Fruit fly (Drosophila melanogaster): Measurements from ENCODE around the gene CG11672.
A peak's percentile ranks its signal among the peaks of the same experiment; 100 is the strongest.

The CG11672 gene

DNA sequence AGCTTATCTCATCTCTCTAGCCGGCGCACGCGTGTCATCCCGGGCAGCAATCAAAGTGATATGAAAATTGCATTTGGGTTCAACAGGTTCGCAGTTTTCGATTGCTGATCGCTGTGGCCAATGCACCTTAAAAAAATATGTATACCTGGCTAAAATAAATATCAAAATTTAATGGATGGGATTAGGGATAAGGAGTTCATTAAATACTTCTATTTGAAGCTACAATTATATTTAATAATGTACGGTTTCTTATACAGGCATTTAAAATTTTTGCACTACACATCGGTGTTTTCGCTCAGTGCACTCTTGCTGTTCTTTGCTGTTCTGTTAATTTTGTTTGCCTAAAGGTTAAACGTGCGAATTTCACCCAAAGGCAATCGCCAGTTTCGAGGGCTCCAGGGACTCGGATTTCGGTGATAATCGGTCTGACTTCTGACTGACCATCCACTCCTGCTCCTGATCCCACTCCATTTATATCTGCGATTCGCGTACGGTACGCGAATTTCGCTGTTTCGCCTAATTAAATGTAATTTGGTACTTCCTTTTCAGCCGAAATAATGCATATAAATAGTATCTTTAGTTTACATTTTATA lies 17.7 kb downstream of the CG11672 start:
- no peak for TF ChIP-seq cnc (optimal IDR thresholded peaks at IDR 0.05)
- no peak for TF ChIP-seq kay (GFP tag; ENCODE audit: borderline replicate concordance)
- TF ChIP-seq CG7045 (GFP tag; optimal IDR thresholded peaks at IDR 0.05) = no peak
- TF ChIP-seq CG11617 (GFP tag; optimal IDR thresholded peaks at IDR 0.05) = no peak

DNA sequence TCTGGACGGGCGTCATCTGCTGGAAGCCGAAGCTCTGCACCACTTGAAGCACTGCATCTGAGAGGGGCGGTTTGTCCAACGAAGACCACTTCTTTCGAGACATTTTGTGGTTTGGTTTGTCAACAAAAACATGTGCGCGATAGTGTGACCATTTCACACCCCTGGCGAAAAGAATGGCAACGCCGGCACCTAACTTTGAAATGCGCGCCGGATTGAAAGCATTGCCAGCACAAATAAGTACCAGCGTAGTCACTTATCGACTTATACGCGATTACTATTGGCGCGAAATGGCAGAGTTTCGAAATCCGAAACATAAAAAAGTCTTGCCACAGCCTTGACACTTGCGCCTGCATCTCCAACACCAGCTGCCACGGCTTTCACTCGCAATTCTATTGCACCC lies 20.6 kb downstream of the CG11672 start, which contains the start of gene CG9630:
TSS of gene CG9630 (minus strand) at position 157 of the 400 bp plus-strand sequence.
- TF ChIP-seq cnc (optimal IDR thresholded peaks at IDR 0.05) = no peak
- no peak for TF ChIP-seq CG11617 (GFP tag; optimal IDR thresholded peaks at IDR 0.05)
- TF ChIP-seq pad (GFP tag; optimal IDR thresholded peaks at IDR 0.05) = no peak
- no peak for TF ChIP-seq CG1620 (GFP tag; optimal IDR thresholded peaks at IDR 0.05)
- TF ChIP-seq CG7045 (GFP tag; optimal IDR thresholded peaks at IDR 0.05) = no peak
- TF ChIP-seq Hr96 (GFP tag; optimal IDR thresholded peaks at IDR 0.05) = no peak
- TF ChIP-seq bab1 (GFP tag; optimal IDR thresholded peaks at IDR 0.05) = peak; percentile 56
- TF ChIP-seq CG12768 (GFP tag; optimal IDR thresholded peaks at IDR 0.05) = no peak
- TF ChIP-seq cic (GFP tag; optimal IDR thresholded peaks at IDR 0.05) = no peak
- no peak for TF ChIP-seq kay (GFP tag; ENCODE audit: borderline replicate concordance)
- TF ChIP-seq CG33017 (tag; optimal IDR thresholded peaks at IDR 0.05) = no peak
- TF ChIP-seq tj (GFP tag; optimal IDR thresholded peaks at IDR 0.05) = no peak
- TF ChIP-seq ovo (GFP tag; optimal IDR thresholded peaks at IDR 0.05) = no peak
- no peak for TF ChIP-seq CG14711 (tag; optimal IDR thresholded peaks at IDR 0.05)
- TF ChIP-seq Clk (GFP tag; optimal IDR thresholded peaks at IDR 0.05) = no peak
- peak; percentile 4 for TF ChIP-seq CG7101 (tag; optimal IDR thresholded peaks at IDR 0.05)
- no peak for TF ChIP-seq Crg-1 (GFP tag; optimal IDR thresholded peaks at IDR 0.05)
- TF ChIP-seq Mnt (GFP tag; optimal IDR thresholded peaks at IDR 0.05) = peak; percentile 100
- no peak for TF ChIP-seq toe (GFP tag; optimal IDR thresholded peaks at IDR 0.05)

DNA sequence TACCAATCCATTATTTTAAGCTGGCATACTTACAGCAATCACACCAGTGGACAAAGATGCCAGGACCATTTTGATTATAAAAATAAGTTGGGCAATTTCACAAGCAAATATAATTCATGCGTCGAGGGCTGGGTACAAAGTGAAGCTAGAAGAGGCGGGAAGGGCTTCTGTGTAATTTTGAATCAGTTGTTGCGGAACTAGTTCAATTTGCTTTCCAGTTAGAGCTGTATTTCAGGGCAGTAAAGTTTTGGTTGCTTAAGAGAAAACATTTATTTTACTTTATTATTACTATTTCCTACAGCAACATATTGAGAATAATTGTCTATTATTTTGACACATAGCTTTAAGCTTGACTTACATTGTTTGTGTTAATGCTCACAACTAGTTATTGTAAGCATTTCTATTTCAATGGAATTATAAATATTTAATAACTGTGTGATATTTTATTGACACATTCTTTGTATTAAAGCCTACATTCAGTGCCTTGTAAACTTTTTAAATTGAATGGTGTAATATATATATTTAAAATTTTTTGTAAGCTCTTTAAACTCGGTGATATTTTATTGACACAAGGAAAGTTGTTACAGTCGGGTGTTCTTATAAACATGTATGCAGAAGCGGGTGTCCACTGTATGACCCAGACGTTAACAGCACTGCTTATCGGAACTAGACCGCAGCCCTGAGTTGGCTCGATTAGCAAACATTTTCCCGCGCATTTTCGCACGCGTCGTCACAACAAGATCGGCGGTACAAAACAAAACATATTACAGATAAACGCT lies 25.9 kb downstream of the CG11672 start, which contains the start of the genes RPA1 and Mcm2:
TSS of gene RPA1 (minus strand) at position 150 of the 779 bp plus-strand sequence.
TSS of gene Mcm2 (plus strand) at position 669 of the 779 bp plus-strand sequence.
- TF ChIP-seq bab1 (GFP tag; optimal IDR thresholded peaks at IDR 0.05) = peak; percentile 51
- peak; percentile 68 for TF ChIP-seq pad (GFP tag; optimal IDR thresholded peaks at IDR 0.05)
- TF ChIP-seq Crg-1 (GFP tag; optimal IDR thresholded peaks at IDR 0.05) = peak; percentile 44
- peak; percentile 86 for TF ChIP-seq CG12768 (GFP tag; optimal IDR thresholded peaks at IDR 0.05)
- peak; percentile 73 for TF ChIP-seq CG33017 (tag; optimal IDR thresholded peaks at IDR 0.05)
- TF ChIP-seq CG7101 (tag; optimal IDR thresholded peaks at IDR 0.05) = peak; percentile 77
- TF ChIP-seq cnc (optimal IDR thresholded peaks at IDR 0.05) = no peak
- no peak for TF ChIP-seq kay (GFP tag; ENCODE audit: borderline replicate concordance)
- TF ChIP-seq CG14711 (tag; optimal IDR thresholded peaks at IDR 0.05) = peak; percentile 66
- peak; percentile 47 for TF ChIP-seq Hr96 (GFP tag; optimal IDR thresholded peaks at IDR 0.05)
- peak; percentile 70 for TF ChIP-seq CG7045 (GFP tag; optimal IDR thresholded peaks at IDR 0.05)
- TF ChIP-seq Mnt (GFP tag; optimal IDR thresholded peaks at IDR 0.05) = peak; percentile 63
- TF ChIP-seq CG11617 (GFP tag; optimal IDR thresholded peaks at IDR 0.05) = peak; percentile 84
- no peak for TF ChIP-seq cic (GFP tag; optimal IDR thresholded peaks at IDR 0.05)
- peak; percentile 64 for TF ChIP-seq ovo (GFP tag; optimal IDR thresholded peaks at IDR 0.05)
- TF ChIP-seq toe (GFP tag; optimal IDR thresholded peaks at IDR 0.05) = peak; percentile 79
- TF ChIP-seq CG1620 (GFP tag; optimal IDR thresholded peaks at IDR 0.05) = peak; percentile 68
- TF ChIP-seq Clk (GFP tag; optimal IDR thresholded peaks at IDR 0.05) = no peak
- peak; percentile 53 for TF ChIP-seq tj (GFP tag; optimal IDR thresholded peaks at IDR 0.05)
- peak; percentile 69 for TF ChIP-seq CG5204 (GFP tag; optimal IDR thresholded peaks at IDR 0.05)

DNA sequence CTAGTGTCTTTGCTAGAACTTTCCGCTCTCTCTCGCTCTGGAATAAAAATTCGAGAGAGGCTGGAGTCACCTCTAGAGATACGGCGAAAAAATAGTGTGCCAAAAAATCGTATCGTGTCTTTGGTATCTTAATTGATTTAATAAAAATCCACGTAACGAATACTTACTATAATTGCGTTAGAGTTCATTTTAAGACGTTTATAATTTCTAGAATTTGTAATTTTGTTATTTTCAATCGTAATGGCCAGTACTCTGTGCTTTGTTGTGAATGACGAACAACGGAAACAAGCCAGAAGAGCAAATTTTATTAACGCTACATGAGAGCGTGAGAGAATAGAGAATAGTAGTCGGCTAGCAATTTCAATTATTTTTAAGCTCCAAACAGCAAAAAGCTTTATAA lies 28.7 kb downstream of the CG11672 start:
- no peak for TF ChIP-seq CG14711 (tag; optimal IDR thresholded peaks at IDR 0.05)
- no peak for TF ChIP-seq tj (GFP tag; optimal IDR thresholded peaks at IDR 0.05)
- TF ChIP-seq ovo (GFP tag; optimal IDR thresholded peaks at IDR 0.05) = peak; percentile 8
- no peak for TF ChIP-seq cnc (optimal IDR thresholded peaks at IDR 0.05)
- no peak for TF ChIP-seq Mnt (GFP tag; optimal IDR thresholded peaks at IDR 0.05)
- TF ChIP-seq toe (GFP tag; optimal IDR thresholded peaks at IDR 0.05) = no peak
- TF ChIP-seq CG7101 (tag; optimal IDR thresholded peaks at IDR 0.05) = no peak
- TF ChIP-seq kay (GFP tag; ENCODE audit: borderline replicate concordance) = peak; percentile 92
- TF ChIP-seq CG11617 (GFP tag; optimal IDR thresholded peaks at IDR 0.05) = no peak
- TF ChIP-seq Hr96 (GFP tag; optimal IDR thresholded peaks at IDR 0.05) = no peak
- no peak for TF ChIP-seq CG1620 (GFP tag; optimal IDR thresholded peaks at IDR 0.05)
- TF ChIP-seq CG33017 (tag; optimal IDR thresholded peaks at IDR 0.05) = peak; percentile 4

DNA sequence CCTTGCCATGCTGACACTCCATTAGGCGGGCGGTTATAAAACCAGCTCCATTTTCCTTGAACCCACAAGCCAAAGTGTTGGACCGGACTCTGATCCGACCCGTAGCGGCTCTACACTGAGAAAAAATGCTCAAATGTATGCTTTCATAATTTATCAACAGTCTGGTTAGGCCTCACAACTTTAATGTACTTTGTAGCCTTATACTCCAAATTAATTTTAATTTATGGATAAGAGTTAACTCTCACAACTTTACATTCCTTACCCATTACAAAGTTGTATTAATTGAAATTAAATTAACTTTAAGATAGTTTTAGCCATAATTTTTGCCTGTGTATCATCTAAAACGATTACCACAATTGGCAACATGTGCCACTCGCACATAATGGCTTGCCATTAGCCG lies 34.3 kb downstream of the CG11672 start:
- TF ChIP-seq kay (GFP tag; ENCODE audit: borderline replicate concordance) (no peak), Clk (GFP tag; optimal IDR thresholded peaks at IDR 0.05) (no peak), CG11617 (GFP tag; optimal IDR thresholded peaks at IDR 0.05) (no peak), tj (GFP tag; optimal IDR thresholded peaks at IDR 0.05) (no peak), cic (GFP tag; optimal IDR thresholded peaks at IDR 0.05) (no peak), pad (GFP tag; optimal IDR thresholded peaks at IDR 0.05) (no peak), Crg-1 (GFP tag; optimal IDR thresholded peaks at IDR 0.05) (no peak), Hr96 (GFP tag; optimal IDR thresholded peaks at IDR 0.05) (no peak), CG1620 (GFP tag; optimal IDR thresholded peaks at IDR 0.05) (no peak), CG14711 (tag; optimal IDR thresholded peaks at IDR 0.05) (no peak), CG7101 (tag; optimal IDR thresholded peaks at IDR 0.05) (no peak)

DNA sequence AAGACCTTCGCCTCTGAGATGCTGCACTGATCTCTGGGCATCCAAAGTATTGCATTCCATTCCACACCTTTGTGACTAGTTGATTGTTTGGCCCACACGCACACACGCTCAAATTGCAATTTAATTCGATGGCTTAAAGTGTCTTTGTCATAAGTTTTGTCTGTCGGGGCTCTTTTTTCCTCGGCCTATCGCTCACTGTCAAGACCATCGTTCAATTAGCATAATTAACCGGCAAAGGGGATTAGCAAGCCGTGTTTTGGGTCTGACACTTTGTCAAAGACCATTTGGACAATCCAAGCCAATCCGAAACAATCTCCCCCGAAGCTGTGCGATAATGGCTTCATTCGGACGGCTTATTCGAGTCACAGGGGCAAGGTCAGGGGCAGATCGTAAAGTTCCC lies 36.0 kb downstream of the CG11672 start:
- no peak for TF ChIP-seq CG7045 (GFP tag; optimal IDR thresholded peaks at IDR 0.05)
- TF ChIP-seq Mnt (GFP tag; optimal IDR thresholded peaks at IDR 0.05) = no peak
- TF ChIP-seq bab1 (GFP tag; optimal IDR thresholded peaks at IDR 0.05) = no peak
- no peak for TF ChIP-seq CG14711 (tag; optimal IDR thresholded peaks at IDR 0.05)
- no peak for TF ChIP-seq cic (GFP tag; optimal IDR thresholded peaks at IDR 0.05)
- no peak for TF ChIP-seq Clk (GFP tag; optimal IDR thresholded peaks at IDR 0.05)
- TF ChIP-seq CG11617 (GFP tag; optimal IDR thresholded peaks at IDR 0.05) = no peak
- no peak for TF ChIP-seq CG12768 (GFP tag; optimal IDR thresholded peaks at IDR 0.05)

Data from whole organism, adult.